Fruit fly (Drosophila melanogaster): ENCODE measurements around the gene Blos3.

Gene Blos3

dm6 chr3L:18870027-18870426 is at the start of gene Blos3:
TSS of gene Blos3 (plus strand) at chr3L:18870224.
- TF ChIP-seq rn (GFP tag; IDR thresholded peaks at IDR 0.05) = no peak
- no peak for TF ChIP-seq gl (tag; optimal IDR thresholded peaks at IDR 0.05)
- no peak for TF ChIP-seq CG12605 (GFP tag; IDR thresholded peaks at IDR 0.05)
- TF ChIP-seq Ets98B (GFP tag; IDR thresholded peaks at IDR 0.05) = no peak; the same call in 1 of the 2 replicates
- no peak for TF ChIP-seq CG14655 (GFP tag; optimal IDR thresholded peaks at IDR 0.05)
- TF ChIP-seq CG8159 (tag; optimal IDR thresholded peaks at IDR 0.05) = no peak
- peak; percentile 32 for TF ChIP-seq CG17806 (tag; optimal IDR thresholded peaks at IDR 0.05)
- TF ChIP-seq Pif1B (GFP tag; optimal IDR thresholded peaks at IDR 0.05) = no peak
- peak; percentile 24 for TF ChIP-seq CG15710 (tag; optimal IDR thresholded peaks at IDR 0.05)
- TF ChIP-seq CG32121 (GFP tag; IDR thresholded peaks at IDR 0.05) = peak; percentile 63
- peak; percentile 46; the same call in 2 of the 3 replicates for TF ChIP-seq CG4496 (GFP tag; IDR thresholded peaks at IDR 0.05)
- peak; percentile 15 for TF ChIP-seq CG9948 (tag; optimal IDR thresholded peaks at IDR 0.05)
- no peak for TF ChIP-seq CG13204 (GFP tag; optimal IDR thresholded peaks at IDR 0.05)
- no peak for TF ChIP-seq EcR (GFP tag; optimal IDR thresholded peaks at IDR 0.05)
- peak; percentile 65; the same call in 2 of the 3 replicates for TF ChIP-seq fd96Ca (GFP tag; IDR thresholded peaks at IDR 0.05)

dm6 chr3L:18820638-18821382 is 49.2 kb upstream of the Blos3 start, which contains the start of the genes CG14073 and HipHop:
TSS of gene CG14073 (minus strand) at chr3L:18820675.
TSS of gene HipHop (plus strand) at chr3L:18821171.
- no peak for TF ChIP-seq CG32121 (GFP tag; IDR thresholded peaks at IDR 0.05)
- TF ChIP-seq CG14655 (GFP tag; optimal IDR thresholded peaks at IDR 0.05) = no peak
- TF ChIP-seq Snoo (tag; optimal IDR thresholded peaks at IDR 0.05) = no peak
- no peak for TF ChIP-seq Pif1B (GFP tag; optimal IDR thresholded peaks at IDR 0.05)
- TF ChIP-seq rn (GFP tag; IDR thresholded peaks at IDR 0.05) = no peak
- no peak for TF ChIP-seq gl (tag; optimal IDR thresholded peaks at IDR 0.05)
- TF ChIP-seq CG9948 (tag; optimal IDR thresholded peaks at IDR 0.05) = no peak

- TF ChIP-seq Ets98B (GFP tag; IDR thresholded peaks at IDR 0.05) (no peak), rn (GFP tag; IDR thresholded peaks at IDR 0.05) (no peak), CG8301 (tag; optimal IDR thresholded peaks at IDR 0.05) (no peak), D1 (tag; optimal IDR thresholded peaks at IDR 0.05) (no peak), CG12605 (GFP tag; IDR thresholded peaks at IDR 0.05) (no peak), CG17806 (tag; optimal IDR thresholded peaks at IDR 0.05) (no peak), Pif1B (GFP tag; optimal IDR thresholded peaks at IDR 0.05) (no peak), gl (tag; optimal IDR thresholded peaks at IDR 0.05) (no peak)
Measured at dm6 chr3L:18822049-18822448, 48.0 kb upstream of the Blos3 start.

dm6 chr3L:18822450-18823220 is 47.4 kb upstream of the Blos3 start, which contains the start of gene Cat:
TSS of gene Cat (plus strand) at chr3L:18822604.
- TF ChIP-seq Snoo (tag; optimal IDR thresholded peaks at IDR 0.05) (peak; percentile 99), gl (tag; optimal IDR thresholded peaks at IDR 0.05) (peak; percentile 100), CG15710 (tag; optimal IDR thresholded peaks at IDR 0.05) (peak; percentile 99), CG9948 (tag; optimal IDR thresholded peaks at IDR 0.05) (peak; percentile 96), CG10348 (GFP tag; IDR thresholded peaks at IDR 0.05) (peak; percentile 26; the same call in 1 of the 2 replicates), rn (GFP tag; IDR thresholded peaks at IDR 0.05) (peak; percentile 98), D1 (tag; optimal IDR thresholded peaks at IDR 0.05) (peak; percentile 96), CG12605 (GFP tag; IDR thresholded peaks at IDR 0.05) (peak; percentile 100), CG14655 (GFP tag; optimal IDR thresholded peaks at IDR 0.05) (peak; percentile 98), CG8159 (tag; optimal IDR thresholded peaks at IDR 0.05) (peak; percentile 98), Pif1B (GFP tag; optimal IDR thresholded peaks at IDR 0.05) (peak; percentile 99), CG8301 (tag; optimal IDR thresholded peaks at IDR 0.05) (peak; percentile 97), CG13204 (GFP tag; optimal IDR thresholded peaks at IDR 0.05) (peak; percentile 100), CG34367 (tag; optimal IDR thresholded peaks at IDR 0.05) (peak; percentile 99), CG4496 (GFP tag; IDR thresholded peaks at IDR 0.05) (peak; percentile 99), Pif1A (GFP tag; optimal IDR thresholded peaks at IDR 0.05) (peak; percentile 99), Ets98B (GFP tag; IDR thresholded peaks at IDR 0.05) (peak; percentile 99), EcR (GFP tag; optimal IDR thresholded peaks at IDR 0.05) (peak; percentile 97), fd96Ca (GFP tag; IDR thresholded peaks at IDR 0.05) (peak; percentile 98; the same call in 2 of the 3 replicates), CG32121 (GFP tag; IDR thresholded peaks at IDR 0.05) (peak; percentile 99), CG17806 (tag; optimal IDR thresholded peaks at IDR 0.05) (peak; percentile 99)

dm6 chr3L:18823221-18823514 is 46.9 kb upstream of the Blos3 start:
- TF ChIP-seq CG17806 (tag; optimal IDR thresholded peaks at IDR 0.05) (no peak), CG14655 (GFP tag; optimal IDR thresholded peaks at IDR 0.05) (no peak), CG12605 (GFP tag; IDR thresholded peaks at IDR 0.05) (no peak), CG34367 (tag; optimal IDR thresholded peaks at IDR 0.05) (no peak), CG4496 (GFP tag; IDR thresholded peaks at IDR 0.05) (no peak), CG15710 (tag; optimal IDR thresholded peaks at IDR 0.05) (no peak), CG8159 (tag; optimal IDR thresholded peaks at IDR 0.05) (no peak), CG32121 (GFP tag; IDR thresholded peaks at IDR 0.05) (no peak), CG8301 (tag; optimal IDR thresholded peaks at IDR 0.05) (no peak), CG10348 (GFP tag; IDR thresholded peaks at IDR 0.05) (no peak), D1 (tag; optimal IDR thresholded peaks at IDR 0.05) (no peak)
